Worm (Caenorhabditis elegans) whole organism, L4 larva: ENCODE data around the gene ZK105.14.

ENCODE experiments used
- D1046.2 ChIP-seq: fragments of 200-800 bp; sonication (Bioruptor generic); IDR thresholded peaks from 2 replicates; pipeline ENCODE4 v1.3.6; 2022; ENCODE audit warnings: missing genetic modification characterization, missing compliant biosample characterization
- R02D3.7 ChIP-seq: fragments of 150-350 bp; sonication (generic microtip); optimal IDR thresholded peaks from 3 replicates; lab custom pipeline; 2014; ENCODE audit warnings: missing biosample characterization, missing genetic modification characterization
- T20F7.1 ChIP-seq: fragments of 200-800 bp; sonication (Bioruptor generic); optimal IDR thresholded peaks from 2 replicates; lab custom pipeline; 2018; ENCODE audit warnings: mild to moderate bottlenecking, missing genetic modification characterization, missing compliant biosample characterization
- cey-2 ChIP-seq: sonication (generic microtip); optimal IDR thresholded peaks from 3 replicates; lab custom pipeline; 2017; ENCODE audit warnings: missing genetic modification characterization, mild to moderate bottlenecking, missing compliant biosample characterization, antibody characterized with exemption, borderline replicate concordance; ENCODE audit not compliant: insufficient read depth
- daf-8 ChIP-seq: fragments of 200-800 bp; sonication (Bioruptor generic); IDR thresholded peaks from 2 replicates; pipeline ENCODE4 v1.3.6; 2022; ENCODE audit warnings: missing genetic modification characterization, missing compliant biosample characterization
- dmd-9 ChIP-seq: fragments of 200-800 bp; sonication (Bioruptor generic); IDR thresholded peaks from 2 replicates; pipeline ENCODE4 v1.3.6; 2022; ENCODE audit warnings: missing genetic modification reagents, missing genetic modification characterization, missing compliant biosample characterization
- fos-1 ChIP-seq: fragments of 150-350 bp; optimal IDR thresholded peaks from 2 replicates; lab custom pipeline; 2014; ENCODE audit warnings: missing biosample characterization, missing genetic modification characterization
- gei-8 ChIP-seq: fragments of 200-800 bp; sonication (Bioruptor generic); optimal IDR thresholded peaks from 2 replicates; lab custom pipeline; 2018; ENCODE audit warnings: mild to moderate bottlenecking, missing genetic modification characterization, missing compliant biosample characterization
- hlh-30 ChIP-seq: sonication (generic microtip); optimal IDR thresholded peaks from 2 replicates; lab custom pipeline; 2017; ENCODE audit warnings: antibody characterized with exemption, mild to moderate bottlenecking, missing genetic modification characterization, missing compliant biosample characterization; ENCODE audit not compliant: insufficient read depth
- lin-15B ChIP-seq: fragments of 150-350 bp; sonication (generic microtip); optimal IDR thresholded peaks from 3 replicates; lab custom pipeline; 2014; ENCODE audit warnings: missing biosample characterization, missing genetic modification characterization
- mes-2 ChIP-seq: sonication (generic microtip); optimal IDR thresholded peaks from 2 replicates; lab custom pipeline; 2016; ENCODE audit warnings: missing genotype, mild to moderate bottlenecking, missing genetic modification characterization, missing compliant biosample characterization; ENCODE audit not compliant: poor library complexity, severe bottlenecking
- nhr-76 ChIP-seq: fragments of 150-350 bp; optimal IDR thresholded peaks from 2 replicates; lab custom pipeline; 2014; ENCODE audit warnings: missing biosample characterization, missing genetic modification characterization
- nhr-77 ChIP-seq: fragments of 150-350 bp; optimal IDR thresholded peaks from 2 replicates; lab custom pipeline; 2014; ENCODE audit warnings: missing biosample characterization, missing genetic modification characterization
- sdz-12 ChIP-seq: fragments of 200-800 bp; sonication (Bioruptor generic); optimal IDR thresholded peaks from 2 replicates; lab custom pipeline; 2018; ENCODE audit warnings: mild to moderate bottlenecking, missing genetic modification characterization, missing compliant biosample characterization
- spr-1 ChIP-seq: sonication (generic microtip); optimal IDR thresholded peaks from 2 replicates; lab custom pipeline; 2016; ENCODE audit warnings: mild to moderate bottlenecking, missing genetic modification characterization, missing compliant biosample characterization
- spr-3 ChIP-seq: fragments of 200-800 bp; sonication (Bioruptor generic); optimal IDR thresholded peaks from 2 replicates; lab custom pipeline; 2018; ENCODE audit warnings: mild to moderate bottlenecking, missing genetic modification characterization, missing compliant biosample characterization
- tra-1 ChIP-seq: fragments of 200-800 bp; sonication (Bioruptor generic); IDR thresholded peaks from 2 replicates; pipeline ENCODE4 v1.3.6; 2022; ENCODE audit warnings: missing genetic modification reagents, missing genetic modification characterization, missing compliant biosample characterization
- unc-39 ChIP-seq: sonication (generic microtip); optimal IDR thresholded peaks from 2 replicates; lab custom pipeline; 2017; ENCODE audit warnings: missing biosample characterization, missing genetic modification characterization
- zfp-3 ChIP-seq: fragments of 200-800 bp; sonication (Bioruptor generic); conservative IDR thresholded peaks from 2 replicates; pipeline ENCODE4 v1.3.6; 2022; ENCODE audit warnings: missing genetic modification reagents, missing genetic modification characterization, missing compliant biosample characterization

ZK105.14 gene

ce11 chrV:7672258-7672657 is 49.6 kb downstream of the ZK105.14 start, which contains the start of gene C12D5.4:
TSS of gene C12D5.4 (plus strand) at chrV:7672558.
- TF ChIP-seq D1046.2 (GFP tag; lab: Robert Waterston, UW) (no peak), gei-8 (GFP tag; lab: Kevin White, UChicago) (no peak), unc-39 (tag; lab: Kevin White, UChicago) (no peak), dmd-9 (GFP tag; lab: Robert Waterston, UW) (no peak), lin-15B (tag; lab: Kevin White, UChicago) (no peak), daf-8 (GFP tag; lab: Robert Waterston, UW) (no peak), fos-1 (tag; lab: Kevin White, UChicago) (no peak), spr-3 (GFP tag; lab: Kevin White, UChicago) (no peak), tra-1 (GFP tag; lab: Robert Waterston, UW) (no peak), sdz-12 (GFP tag; lab: Kevin White, UChicago) (no peak), spr-1 (tag; lab: Kevin White, UChicago) (no peak), zfp-3 (GFP tag; lab: Robert Waterston, UW) (no peak), R02D3.7 (tag; lab: Kevin White, UChicago) (no peak), nhr-77 (tag; lab: Kevin White, UChicago) (no peak), cey-2 (no peak), T20F7.1 (GFP tag; lab: Kevin White, UChicago) (no peak), hlh-30 (no peak), nhr-76 (tag; lab: Kevin White, UChicago) (no peak), mes-2 (no peak)
- TF ChIP-seq, all 104 proteins: peak for 0
